Fruit fly (Drosophila melanogaster) Kc167 (cell line): ENCODE measurements around the gene CG9452.

Experiments used
- Myc ChIP-seq: fragments of >200 bp; optimal IDR thresholded peaks from 2 replicates; lab custom pipeline; 2017; ENCODE audit warnings: missing external identifiers
- Sin3A ChIP-seq: fragments of >200 bp; optimal IDR thresholded peaks from 2 replicates; lab custom pipeline; 2018; ENCODE audit warnings: missing external identifiers
- psq ChIP-seq: fragments of >200 bp; optimal IDR thresholded peaks from 2 replicates; lab custom pipeline; 2017; ENCODE audit warnings: missing external identifiers
- ttk ChIP-seq: sonication (Bioruptor generic); optimal IDR thresholded peaks from 2 replicates; lab custom pipeline; 2017; ENCODE audit warnings: missing external identifiers

DNA sequence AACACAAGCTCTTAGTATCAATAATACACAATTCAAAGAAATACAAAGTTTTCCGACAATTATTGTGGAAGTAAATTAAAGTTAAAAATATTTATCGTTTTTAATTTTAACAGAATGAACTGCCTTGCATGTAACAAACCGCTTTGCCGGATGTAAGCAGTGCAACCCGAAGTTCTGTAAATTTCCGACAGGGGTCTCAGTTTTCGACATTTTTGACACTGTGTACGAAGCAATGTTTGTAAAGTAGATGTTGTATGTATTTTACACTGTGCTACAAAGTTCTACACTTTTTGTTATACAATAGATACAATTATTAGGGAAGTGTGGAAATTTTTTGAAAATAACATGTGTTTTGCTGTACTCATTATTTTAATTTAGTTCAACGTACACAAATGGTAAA is 12.9 kb upstream of the CG9452 start:
- TF ChIP-seq Sin3A (lab: Kevin White, UChicago): no peak
- no peak for TF ChIP-seq psq (lab: Kevin White, UChicago)
- no peak for TF ChIP-seq Myc (lab: Kevin White, UChicago)
- TF ChIP-seq ttk: no peak
